Worm (Caenorhabditis elegans) whole organism, L2 larva: ENCODE results near the gene T02E9.5.

Experiments used
- F13H6.1 ChIP-seq: sonication (generic microtip); optimal IDR thresholded peaks from 2 replicates; lab custom pipeline; 2016; ENCODE audit warnings: missing genetic modification characterization, missing compliant biosample characterization
- R02D3.7 ChIP-seq: fragments of 150-350 bp; optimal IDR thresholded peaks from 2 replicates; lab custom pipeline; 2014; ENCODE audit warnings: missing biosample characterization, missing genetic modification characterization
- Y55F3AM.14 ChIP-seq: fragments of 200-800 bp; sonication (Bioruptor generic); optimal IDR thresholded peaks from 2 replicates; lab custom pipeline; 2018; ENCODE audit warnings: mild to moderate bottlenecking, missing genetic modification characterization, missing compliant biosample characterization
- ZK546.5 ChIP-seq: sonication (generic microtip); optimal IDR thresholded peaks from 2 replicates; lab custom pipeline; 2017; ENCODE audit warnings: missing biosample characterization, missing genetic modification characterization
- alr-1 ChIP-seq: fragments of 150-350 bp; optimal IDR thresholded peaks from 2 replicates; lab custom pipeline; 2014; ENCODE audit warnings: missing biosample characterization, missing genetic modification characterization
- ama-1 ChIP-seq: fragments of 150-350 bp; optimal IDR thresholded peaks from 2 replicates; lab custom pipeline; 2018; ENCODE audit warnings: inconsistent platforms
- blmp-1 ChIP-seq: sonication (generic microtip); optimal IDR thresholded peaks from 2 replicates; lab custom pipeline; 2017; ENCODE audit warnings: missing genetic modification characterization, mild to moderate bottlenecking, missing compliant biosample characterization, antibody characterized with exemption, moderate library complexity; ENCODE audit not compliant: insufficient read depth
- ceh-82 ChIP-seq: fragments of 150-350 bp; optimal IDR thresholded peaks from 2 replicates; lab custom pipeline; 2014; ENCODE audit warnings: missing biosample characterization, missing genetic modification characterization
- elt-1 ChIP-seq: fragments of 150-350 bp; optimal IDR thresholded peaks from 2 replicates; lab custom pipeline; 2014; ENCODE audit warnings: missing biosample characterization, missing genetic modification characterization
- elt-3 ChIP-seq: sonication (generic microtip); optimal IDR thresholded peaks from 2 replicates; lab custom pipeline; 2017; ENCODE audit warnings: missing biosample characterization, missing genetic modification characterization
- gmeb-1 ChIP-seq: fragments of 150-350 bp; optimal IDR thresholded peaks from 2 replicates; lab custom pipeline; 2014; ENCODE audit warnings: missing biosample characterization, missing genetic modification characterization
- lin-11 ChIP-seq: fragments of 150-350 bp; sonication (generic microtip); optimal IDR thresholded peaks from 2 replicates; lab custom pipeline; 2014; ENCODE audit warnings: missing biosample characterization, missing genetic modification characterization, inconsistent platforms, mixed read lengths
- lin-13 ChIP-seq: fragments of 150-350 bp; optimal IDR thresholded peaks from 2 replicates; lab custom pipeline; 2014; ENCODE audit warnings: missing biosample characterization, missing genetic modification reagents, missing genetic modification characterization
- lin-39 ChIP-seq: fragments of 150-350 bp; optimal IDR thresholded peaks from 2 replicates; lab custom pipeline; 2014; ENCODE audit warnings: missing biosample characterization, missing genetic modification reagents, missing genetic modification characterization
- mab-5 ChIP-seq: fragments of 150-350 bp; optimal IDR thresholded peaks from 2 replicates; lab custom pipeline; 2014; ENCODE audit warnings: missing biosample characterization, missing genetic modification characterization
- mbf-1 ChIP-seq: sonication (generic microtip); optimal IDR thresholded peaks from 2 replicates; lab custom pipeline; 2017; ENCODE audit warnings: missing biosample characterization, missing genetic modification characterization
- nhr-10 ChIP-seq: sonication (generic microtip); optimal IDR thresholded peaks from 2 replicates; lab custom pipeline; 2017; ENCODE audit warnings: missing biosample characterization, missing genetic modification characterization
- nhr-11 ChIP-seq: fragments of 150-350 bp; optimal IDR thresholded peaks from 2 replicates; lab custom pipeline; 2014; ENCODE audit warnings: missing biosample characterization, missing genetic modification characterization
- nhr-12 ChIP-seq: fragments of 150-350 bp; optimal IDR thresholded peaks from 2 replicates; lab custom pipeline; 2014; ENCODE audit warnings: missing biosample characterization, missing genetic modification characterization
- nhr-21 ChIP-seq: fragments of 150-350 bp; optimal IDR thresholded peaks from 2 replicates; lab custom pipeline; 2014; ENCODE audit warnings: missing biosample characterization, missing genetic modification characterization
- nhr-25 ChIP-seq: fragments of 150-350 bp; sonication (generic microtip); optimal IDR thresholded peaks from 3 replicates; lab custom pipeline; 2014; ENCODE audit warnings: missing biosample characterization, missing genetic modification characterization
- nhr-77 ChIP-seq: fragments of 150-350 bp; optimal IDR thresholded peaks from 2 replicates; lab custom pipeline; 2014; ENCODE audit warnings: missing biosample characterization, missing genetic modification characterization
- skn-1 ChIP-seq: sonication (generic microtip); optimal IDR thresholded peaks from 2 replicates; lab custom pipeline; 2017; ENCODE audit warnings: missing biosample characterization, missing genetic modification characterization
- sma-3 ChIP-seq: sonication (generic microtip); optimal IDR thresholded peaks from 2 replicates; lab custom pipeline; 2016; ENCODE audit warnings: missing genetic modification reagents, missing genetic modification characterization, missing compliant biosample characterization
- sma-9 ChIP-seq, 2 experiments: fragments of 150-350 bp in 1 of 2; sonication (generic microtip) in 1 of 2; optimal IDR thresholded peaks; 2 replicates each; lab custom pipeline; 2014 to 2016; ENCODE audit warnings: missing genetic modification characterization in 2 of 2, mild to moderate bottlenecking in 1 of 2, missing biosample characterization in 1 of 2, missing compliant biosample characterization in 1 of 2, missing genetic modification reagents in 1 of 2, moderate library complexity in 1 of 2
- snpc-4 ChIP-seq: fragments of 150-350 bp; optimal IDR thresholded peaks from 2 replicates; lab custom pipeline; 2014; ENCODE audit warnings: missing biosample characterization, missing genetic modification characterization
- unc-55 ChIP-seq: fragments of 150-350 bp; sonication (generic microtip); optimal IDR thresholded peaks from 3 replicates; lab custom pipeline; 2014; ENCODE audit warnings: missing biosample characterization, missing genetic modification reagents, missing genetic modification characterization
- unc-62 ChIP-seq: fragments of 150-350 bp; optimal IDR thresholded peaks from 2 replicates; lab custom pipeline; 2014; ENCODE audit warnings: missing biosample characterization, missing genetic modification reagents, missing genetic modification characterization
- zag-1 ChIP-seq: fragments of 150-350 bp; optimal IDR thresholded peaks from 2 replicates; lab custom pipeline; 2014; ENCODE audit warnings: missing biosample characterization, missing genetic modification characterization
- ztf-1 ChIP-seq: fragments of 200-800 bp; sonication (Bioruptor generic); conservative IDR thresholded peaks from 2 replicates; pipeline ENCODE4 v1.3.6; 2022; ENCODE audit warnings: missing genetic modification characterization, missing compliant biosample characterization
- ztf-11 ChIP-seq: sonication (generic microtip); optimal IDR thresholded peaks from 2 replicates; lab custom pipeline; 2017; ENCODE audit warnings: missing biosample characterization, missing genetic modification characterization
- ztf-4 ChIP-seq: fragments of 150-350 bp; optimal IDR thresholded peaks from 2 replicates; lab custom pipeline; 2014; ENCODE audit warnings: missing biosample characterization, missing genetic modification characterization

T02E9.5 gene

ce11 chrV:11379341-11379740 is 37.3 kb downstream of the T02E9.5 start:
- no peak for TF ChIP-seq ztf-1 (GFP tag; lab: Robert Waterston, UW)
- no peak for TF ChIP-seq elt-3 (tag; lab: Kevin White, UChicago)
- TF ChIP-seq lin-11 (tag; lab: Kevin White, UChicago) = no peak
- TF ChIP-seq ztf-11 (tag; lab: Kevin White, UChicago) = no peak
- TF ChIP-seq nhr-21 (tag; lab: Kevin White, UChicago) = no peak
- TF ChIP-seq sma-9 (GFP tag; optimal IDR thresholded peaks at IDR 0.05; lab: Kevin White, UChicago) = no peak
- TF ChIP-seq sma-9 (tag; optimal IDR thresholded peaks at IDR 0.05; lab: Kevin White, UChicago) = no peak
- no peak for TF ChIP-seq F13H6.1 (tag; lab: Kevin White, UChicago)
- no peak for TF ChIP-seq gmeb-1 (tag; lab: Kevin White, UChicago)
- no peak for TF ChIP-seq nhr-25 (tag; lab: Kevin White, UChicago)
- no peak for TF ChIP-seq nhr-77 (tag; lab: Kevin White, UChicago)
- no peak for TF ChIP-seq lin-13 (GFP tag; lab: Kevin White, UChicago)
- no peak for TF ChIP-seq alr-1 (tag; lab: Kevin White, UChicago)
- TF ChIP-seq nhr-11 (tag; lab: Kevin White, UChicago) = no peak
- TF ChIP-seq elt-1 (tag; lab: Kevin White, UChicago) = no peak

ce11 chrV:11380571-11380970 is 38.5 kb downstream of the T02E9.5 start:
- TF ChIP-seq sma-9 (GFP tag; optimal IDR thresholded peaks at IDR 0.05; lab: Kevin White, UChicago) = peak; percentile 16
- TF ChIP-seq sma-9 (tag; optimal IDR thresholded peaks at IDR 0.05; lab: Kevin White, UChicago) = no peak
- TF ChIP-seq unc-62 = no peak

ce11 chrV:11383032-11383431 is 41.0 kb downstream of the T02E9.5 start, which contains the start of gene F55C10.5:
Gene F55C10.5 (plus strand): TSS chrV:11383105.
- TF ChIP-seq ztf-4 = no peak
- TF ChIP-seq alr-1 (tag; lab: Kevin White, UChicago) = no peak
- TF ChIP-seq skn-1 (tag; lab: Kevin White, UChicago) = no peak
- no peak for TF ChIP-seq mab-5
- no peak for TF ChIP-seq ztf-11 (tag; lab: Kevin White, UChicago)
- no peak for TF ChIP-seq sma-3 (GFP tag; lab: Kevin White, UChicago)
- TF ChIP-seq nhr-11 (tag; lab: Kevin White, UChicago) = no peak
- TF ChIP-seq, all 48 proteins: peak for 0

ce11 chrV:11385060-11385459 is 43.0 kb downstream of the T02E9.5 start, which contains the start of gene col-154:
Gene col-154 (plus strand): TSS chrV:11385360.
- no peak for TF ChIP-seq unc-55 (GFP tag; lab: Kevin White, UChicago)
- TF ChIP-seq ama-1 (lab: Kevin White, UChicago) = no peak
- TF ChIP-seq zag-1 (tag; lab: Kevin White, UChicago) = no peak
- TF ChIP-seq lin-11 (tag; lab: Kevin White, UChicago) = no peak
- TF ChIP-seq snpc-4 = no peak
- no peak for TF ChIP-seq nhr-10 (tag; lab: Kevin White, UChicago)
- no peak for TF ChIP-seq F13H6.1 (tag; lab: Kevin White, UChicago)
- TF ChIP-seq ztf-1 (GFP tag; lab: Robert Waterston, UW) = no peak
- TF ChIP-seq ZK546.5 (tag; lab: Kevin White, UChicago) = no peak
- TF ChIP-seq R02D3.7 (tag; lab: Kevin White, UChicago) = no peak
- TF ChIP-seq nhr-21 (tag; lab: Kevin White, UChicago) = no peak
- TF ChIP-seq unc-62 = no peak

ce11 chrV:11386428-11386827 is 44.4 kb downstream of the T02E9.5 start, which contains the start of gene F55C10.4:
Gene F55C10.4 (plus strand): TSS chrV:11386728.
- TF ChIP-seq F13H6.1 (tag; lab: Kevin White, UChicago) (no peak), nhr-11 (tag; lab: Kevin White, UChicago) (no peak), lin-13 (GFP tag; lab: Kevin White, UChicago) (no peak), nhr-12 (tag; lab: Kevin White, UChicago) (no peak), ceh-82 (no peak), nhr-77 (tag; lab: Kevin White, UChicago) (no peak), lin-39 (tag; lab: Kevin White, UChicago) (no peak), Y55F3AM.14 (GFP tag; lab: Kevin White, UChicago) (no peak), unc-55 (GFP tag; lab: Kevin White, UChicago) (no peak), gmeb-1 (tag; lab: Kevin White, UChicago) (no peak), mbf-1 (tag; lab: Kevin White, UChicago) (no peak), blmp-1 (no peak), nhr-21 (tag; lab: Kevin White, UChicago) (no peak)
